Fruit fly (Drosophila melanogaster) Kc167 (cell line): ENCODE results near the gene MSAmiP.

Experiments
- h ChIP-seq: fragments of >200 bp; optimal IDR thresholded peaks from 3 replicates; lab custom pipeline; 2018; ENCODE audit warnings: missing external identifiers
- insv ChIP-seq: fragments of >200 bp; optimal IDR thresholded peaks from 3 replicates; lab custom pipeline; 2018; ENCODE audit warnings: missing external identifiers
- psq ChIP-seq: fragments of >200 bp; optimal IDR thresholded peaks from 2 replicates; lab custom pipeline; 2017; ENCODE audit warnings: missing external identifiers

dm6 chr3R:16934154-16934992 is 38.3 kb upstream of the MSAmiP start:
- no peak for TF ChIP-seq psq (lab: Kevin White, UChicago)
- TF ChIP-seq h: no peak
- no peak for TF ChIP-seq insv (lab: Kevin White, UChicago)
